Worm (Caenorhabditis elegans) whole organism, L2 larva: Measurements from ENCODE around the gene ctps-1.

Experiments
- R02D3.7 ChIP-seq: fragments of 150-350 bp; optimal IDR thresholded peaks from 2 replicates; lab custom pipeline; 2014; ENCODE audit warnings: missing biosample characterization, missing genetic modification characterization
- ZK546.5 ChIP-seq: sonication (generic microtip); optimal IDR thresholded peaks from 2 replicates; lab custom pipeline; 2017; ENCODE audit warnings: missing biosample characterization, missing genetic modification characterization
- alr-1 ChIP-seq: fragments of 150-350 bp; optimal IDR thresholded peaks from 2 replicates; lab custom pipeline; 2014; ENCODE audit warnings: missing biosample characterization, missing genetic modification characterization
- aly-2 ChIP-seq: fragments of 150-350 bp; optimal IDR thresholded peaks from 2 replicates; lab custom pipeline; 2014; ENCODE audit warnings: missing biosample characterization, missing genetic modification characterization
- ama-1 ChIP-seq: fragments of 150-350 bp; optimal IDR thresholded peaks from 2 replicates; lab custom pipeline; 2018; ENCODE audit warnings: inconsistent platforms
- blmp-1 ChIP-seq: sonication (generic microtip); optimal IDR thresholded peaks from 2 replicates; lab custom pipeline; 2017; ENCODE audit warnings: missing genetic modification characterization, mild to moderate bottlenecking, missing compliant biosample characterization, antibody characterized with exemption, moderate library complexity; ENCODE audit not compliant: insufficient read depth
- ceh-82 ChIP-seq: fragments of 150-350 bp; optimal IDR thresholded peaks from 2 replicates; lab custom pipeline; 2014; ENCODE audit warnings: missing biosample characterization, missing genetic modification characterization
- crh-2 ChIP-seq: sonication (generic microtip); optimal IDR thresholded peaks from 2 replicates; lab custom pipeline; 2017; ENCODE audit warnings: missing biosample characterization, missing genetic modification characterization
- dmd-4 ChIP-seq: sonication (generic microtip); optimal IDR thresholded peaks from 2 replicates; lab custom pipeline; 2017; ENCODE audit warnings: missing biosample characterization, missing genetic modification characterization
- elt-1 ChIP-seq: fragments of 150-350 bp; optimal IDR thresholded peaks from 2 replicates; lab custom pipeline; 2014; ENCODE audit warnings: missing biosample characterization, missing genetic modification characterization
- elt-3 ChIP-seq: sonication (generic microtip); optimal IDR thresholded peaks from 2 replicates; lab custom pipeline; 2017; ENCODE audit warnings: missing biosample characterization, missing genetic modification characterization
- fos-1 ChIP-seq: fragments of 150-350 bp; optimal IDR thresholded peaks from 2 replicates; lab custom pipeline; 2014; ENCODE audit warnings: missing biosample characterization, missing genetic modification characterization
- gmeb-1 ChIP-seq: fragments of 150-350 bp; optimal IDR thresholded peaks from 2 replicates; lab custom pipeline; 2014; ENCODE audit warnings: missing biosample characterization, missing genetic modification characterization
- lin-11 ChIP-seq: fragments of 150-350 bp; sonication (generic microtip); optimal IDR thresholded peaks from 2 replicates; lab custom pipeline; 2014; ENCODE audit warnings: missing biosample characterization, missing genetic modification characterization, inconsistent platforms, mixed read lengths
- lsy-2 ChIP-seq, 2 experiments: fragments of 150-350 bp in 1 of 2; sonication (generic microtip) in 1 of 2; optimal IDR thresholded peaks; 2 replicates each; lab custom pipeline; 2014 to 2017; ENCODE audit warnings: missing biosample characterization in 2 of 2, missing genetic modification characterization in 2 of 2
- mab-5 ChIP-seq: fragments of 150-350 bp; optimal IDR thresholded peaks from 2 replicates; lab custom pipeline; 2014; ENCODE audit warnings: missing biosample characterization, missing genetic modification characterization
- mbf-1 ChIP-seq: sonication (generic microtip); optimal IDR thresholded peaks from 2 replicates; lab custom pipeline; 2017; ENCODE audit warnings: missing biosample characterization, missing genetic modification characterization
- nhr-11 ChIP-seq: fragments of 150-350 bp; optimal IDR thresholded peaks from 2 replicates; lab custom pipeline; 2014; ENCODE audit warnings: missing biosample characterization, missing genetic modification characterization
- nhr-129 ChIP-seq: fragments of 150-350 bp; optimal IDR thresholded peaks from 2 replicates; lab custom pipeline; 2014; ENCODE audit warnings: missing biosample characterization, missing genetic modification characterization
- nhr-23 ChIP-seq: fragments of 150-350 bp; optimal IDR thresholded peaks from 2 replicates; lab custom pipeline; 2014; ENCODE audit warnings: missing biosample characterization, missing genetic modification reagents, missing genetic modification characterization
- nhr-237 ChIP-seq: fragments of 150-350 bp; optimal IDR thresholded peaks from 2 replicates; lab custom pipeline; 2014; ENCODE audit warnings: missing biosample characterization, missing genetic modification characterization
- nhr-25 ChIP-seq: fragments of 150-350 bp; sonication (generic microtip); optimal IDR thresholded peaks from 3 replicates; lab custom pipeline; 2014; ENCODE audit warnings: missing biosample characterization, missing genetic modification characterization
- peb-1 ChIP-seq: fragments of 150-350 bp; optimal IDR thresholded peaks from 2 replicates; lab custom pipeline; 2014; ENCODE audit warnings: missing biosample characterization, missing genetic modification characterization
- skn-1 ChIP-seq: sonication (generic microtip); optimal IDR thresholded peaks from 2 replicates; lab custom pipeline; 2017; ENCODE audit warnings: missing biosample characterization, missing genetic modification characterization
- sma-9 ChIP-seq, 2 experiments: fragments of 150-350 bp in 1 of 2; sonication (generic microtip) in 1 of 2; optimal IDR thresholded peaks; 2 replicates each; lab custom pipeline; 2014 to 2016; ENCODE audit warnings: missing genetic modification characterization in 2 of 2, mild to moderate bottlenecking in 1 of 2, missing biosample characterization in 1 of 2, missing compliant biosample characterization in 1 of 2, missing genetic modification reagents in 1 of 2, moderate library complexity in 1 of 2
- snpc-4 ChIP-seq: fragments of 150-350 bp; optimal IDR thresholded peaks from 2 replicates; lab custom pipeline; 2014; ENCODE audit warnings: missing biosample characterization, missing genetic modification characterization
- unc-39 ChIP-seq: fragments of 150-350 bp; optimal IDR thresholded peaks from 2 replicates; lab custom pipeline; 2014; ENCODE audit warnings: missing biosample characterization, missing genetic modification characterization
- unc-55 ChIP-seq: fragments of 150-350 bp; sonication (generic microtip); optimal IDR thresholded peaks from 3 replicates; lab custom pipeline; 2014; ENCODE audit warnings: missing biosample characterization, missing genetic modification reagents, missing genetic modification characterization
- unc-62 ChIP-seq: fragments of 150-350 bp; optimal IDR thresholded peaks from 2 replicates; lab custom pipeline; 2014; ENCODE audit warnings: missing biosample characterization, missing genetic modification reagents, missing genetic modification characterization
- ztf-11 ChIP-seq: sonication (generic microtip); optimal IDR thresholded peaks from 2 replicates; lab custom pipeline; 2017; ENCODE audit warnings: missing biosample characterization, missing genetic modification characterization
- ztf-4 ChIP-seq: fragments of 150-350 bp; optimal IDR thresholded peaks from 2 replicates; lab custom pipeline; 2014; ENCODE audit warnings: missing biosample characterization, missing genetic modification characterization

Gene ctps-1

ce11 chrV:16840283-16840682, 45.6 kb downstream of the ctps-1 start:
- TF ChIP-seq sma-9 (GFP tag; optimal IDR thresholded peaks at IDR 0.05; lab: Kevin White, UChicago) (peak; percentile 50), sma-9 (tag; optimal IDR thresholded peaks at IDR 0.05; lab: Kevin White, UChicago) (no peak), fos-1 (tag; lab: Kevin White, UChicago) (peak; percentile 76), nhr-129 (tag; lab: Kevin White, UChicago) (no peak)
- TF ChIP-seq, all 48 proteins: peak for 2

- TF ChIP-seq crh-2 = no peak
- TF ChIP-seq ztf-4 (tag; lab: Kevin White, UChicago) = no peak
- no peak for TF ChIP-seq gmeb-1 (tag; lab: Kevin White, UChicago)
- TF ChIP-seq peb-1 (tag; lab: Kevin White, UChicago) = no peak
- TF ChIP-seq alr-1 (tag; lab: Kevin White, UChicago) = no peak
- no peak for TF ChIP-seq nhr-23 (tag; lab: Kevin White, UChicago)
These were observed 46.3 kb downstream of the ctps-1 start, which contains the start of gene clec-40 for ce11 chrV:16840961-16841360. clec-40 (minus strand) TSS chrV:16841061.

ce11 chrV:16842941-16843340, 48.3 kb downstream of the ctps-1 start, which contains the start of gene clec-25:
clec-25 (plus strand) TSS chrV:16843241.
- no peak for TF ChIP-seq nhr-25 (tag; lab: Kevin White, UChicago)
- TF ChIP-seq ceh-82 (tag; lab: Kevin White, UChicago) = no peak
- TF ChIP-seq mbf-1 (tag; lab: Kevin White, UChicago) = no peak
- no peak for TF ChIP-seq ama-1 (lab: Kevin White, UChicago)
- no peak for TF ChIP-seq nhr-23 (tag; lab: Kevin White, UChicago)
- TF ChIP-seq lin-11 (tag; lab: Kevin White, UChicago) = no peak

- TF ChIP-seq nhr-237 (no peak), unc-39 (tag; lab: Kevin White, UChicago) (no peak), snpc-4 (no peak), R02D3.7 (tag; lab: Kevin White, UChicago) (no peak), elt-1 (tag; lab: Kevin White, UChicago) (no peak), blmp-1 (tag; lab: Kevin White, UChicago) (no peak), fos-1 (tag; lab: Kevin White, UChicago) (no peak), mab-5 (no peak), ztf-11 (no peak), aly-2 (tag; lab: Kevin White, UChicago) (no peak), ZK546.5 (tag; lab: Kevin White, UChicago) (no peak)
- TF ChIP-seq, all 48 proteins: peak for 0
These were observed 53.8 kb downstream of the ctps-1 start, which contains the start of the genes clec-36 and clec-26 for ce11 chrV:16848498-16848897. clec-36 (minus strand) TSS chrV:16848598. clec-26 (plus strand) TSS chrV:16848611.

ce11 chrV:16852002-16852401, 57.3 kb downstream of the ctps-1 start, which contains the start of gene clec-37:
clec-37 (minus strand) TSS chrV:16852102.
- no peak for TF ChIP-seq snpc-4
- no peak for TF ChIP-seq ceh-82 (tag; lab: Kevin White, UChicago)
- TF ChIP-seq lsy-2 (tag; optimal IDR thresholded peaks at IDR 0.05; lab: Kevin White, UChicago) = no peak
- no peak for TF ChIP-seq sma-9 (GFP tag; optimal IDR thresholded peaks at IDR 0.05; lab: Kevin White, UChicago)
- no peak for TF ChIP-seq sma-9 (tag; optimal IDR thresholded peaks at IDR 0.05; lab: Kevin White, UChicago)
- no peak for TF ChIP-seq R02D3.7 (tag; lab: Kevin White, UChicago)
- no peak for TF ChIP-seq dmd-4 (tag; lab: Kevin White, UChicago)
- no peak for TF ChIP-seq nhr-237
- TF ChIP-seq unc-55 (GFP tag; lab: Kevin White, UChicago) = no peak
- no peak for TF ChIP-seq elt-3 (tag; lab: Kevin White, UChicago)
- no peak for TF ChIP-seq unc-62 (GFP tag; lab: Kevin White, UChicago)
- no peak for TF ChIP-seq skn-1
- TF ChIP-seq nhr-23 (tag; lab: Kevin White, UChicago) = no peak
- TF ChIP-seq gmeb-1 (tag; lab: Kevin White, UChicago) = no peak
- no peak for TF ChIP-seq blmp-1 (tag; lab: Kevin White, UChicago)
- TF ChIP-seq nhr-11 (tag; lab: Kevin White, UChicago) = no peak
- no peak for TF ChIP-seq ama-1 (lab: Kevin White, UChicago)
- TF ChIP-seq elt-1 (tag; lab: Kevin White, UChicago) = no peak
- no peak for TF ChIP-seq crh-2
